Fruit fly (Drosophila melanogaster) whole organism, larva: Measurements from ENCODE around the gene Myo61F.
A peak's percentile ranks its signal among the peaks of the same experiment; 100 is the strongest.

Experiments
- noc ChIP-seq: fragments of 200-800 bp; sonication (Bioruptor generic); optimal IDR thresholded peaks from 3 replicates; lab custom pipeline; 2019; ENCODE audit warnings: missing biosample characterization, mild to moderate bottlenecking, missing genetic modification characterization, moderate library complexity

Myo61F gene

DNA sequence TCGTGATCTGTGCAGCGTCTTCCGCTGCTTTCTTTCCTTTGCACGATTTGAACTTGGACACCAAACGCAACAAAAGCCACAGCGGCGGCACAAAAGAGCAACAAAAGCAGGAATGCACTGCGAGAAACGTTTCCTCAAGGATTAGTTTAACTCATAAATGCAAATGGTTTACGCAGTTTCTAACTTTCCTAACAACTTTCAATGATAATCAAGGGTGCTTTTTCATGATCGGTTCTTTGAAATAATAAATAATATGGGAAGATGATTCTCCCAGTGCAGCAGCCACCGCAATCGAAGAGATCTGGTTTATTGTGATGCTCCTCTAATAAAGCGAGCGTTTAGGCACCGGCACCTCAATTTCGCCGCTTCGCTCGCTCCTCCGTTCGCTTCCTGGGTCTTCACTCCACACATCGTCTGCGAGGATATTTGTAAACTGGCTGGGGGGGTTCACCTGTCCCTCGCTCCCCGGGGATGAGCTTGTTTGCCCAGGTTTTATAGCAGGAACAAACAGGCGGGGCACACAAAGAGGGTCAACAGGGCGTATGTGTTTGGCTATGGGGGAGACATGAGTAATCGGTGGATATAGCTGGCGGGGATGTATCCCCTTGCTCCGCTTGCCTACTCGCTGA, 931 bp downstream of the Myo61F start:
- TF ChIP-seq noc (tag; lab: Kevin White, UChicago) = peak; percentile 47

DNA sequence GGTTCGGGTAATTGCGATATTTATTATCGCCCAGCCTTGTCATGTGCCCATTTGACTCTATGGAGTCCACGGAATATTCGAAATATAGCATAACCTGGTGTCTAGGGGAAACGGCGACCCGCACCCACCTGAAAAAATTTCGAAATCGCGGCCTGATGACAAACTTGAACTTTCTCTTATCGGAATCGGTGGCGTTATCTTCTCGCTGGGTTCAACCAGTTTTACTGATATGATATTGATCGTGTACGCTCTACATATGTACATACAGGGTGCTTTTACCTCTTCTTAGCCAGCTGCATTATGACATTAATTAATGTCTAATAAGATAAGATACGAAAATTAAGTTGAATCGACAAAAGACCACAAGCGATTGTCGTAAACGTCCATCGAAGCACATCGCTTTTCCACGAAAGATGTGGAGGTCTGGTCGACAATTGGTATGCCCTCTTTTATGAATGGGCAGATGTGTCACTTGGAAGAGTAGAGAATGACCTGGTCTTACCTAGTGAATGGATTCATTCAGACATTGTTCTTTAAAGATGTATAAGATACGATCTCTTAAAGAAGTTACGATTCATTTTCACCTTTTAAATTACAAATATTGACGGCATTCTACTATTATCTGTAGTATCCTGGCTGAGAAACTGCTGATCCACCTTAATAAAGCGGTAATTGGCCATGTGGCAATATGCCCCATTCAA, 2.1 kb downstream of the Myo61F start:
- TF ChIP-seq noc (tag; lab: Kevin White, UChicago) = peak; percentile 47

DNA sequence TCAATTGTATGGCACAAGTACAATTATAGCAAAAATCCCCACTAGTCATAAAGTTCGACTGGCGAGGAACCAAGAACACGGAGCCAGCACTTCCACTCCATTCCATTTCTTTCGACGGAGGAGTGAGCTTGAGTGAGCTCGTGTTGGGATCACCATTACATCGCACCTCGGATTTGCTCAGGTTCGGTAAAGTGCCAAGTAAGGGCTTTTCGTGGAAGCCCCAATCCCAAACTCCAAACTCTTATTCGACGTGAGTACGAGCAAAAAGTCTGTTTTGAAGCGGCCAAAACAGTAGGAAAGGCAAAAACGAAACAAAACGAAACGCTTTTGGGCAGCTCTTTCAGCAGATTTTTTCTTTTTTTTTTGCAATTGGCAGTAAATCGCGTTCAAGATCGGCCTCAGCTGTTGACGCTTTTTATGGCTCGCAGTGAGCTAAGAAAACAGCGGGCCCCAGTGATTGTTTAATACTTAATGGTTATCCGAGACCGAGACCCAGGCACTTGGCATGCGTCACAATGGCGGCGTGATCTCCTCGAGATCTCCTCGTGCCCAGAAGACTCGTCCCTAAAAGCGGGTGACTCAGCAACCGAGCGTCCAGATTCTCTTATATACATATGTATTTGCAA, 2.8 kb downstream of the Myo61F start:
- no peak for TF ChIP-seq noc (tag; lab: Kevin White, UChicago)

DNA sequence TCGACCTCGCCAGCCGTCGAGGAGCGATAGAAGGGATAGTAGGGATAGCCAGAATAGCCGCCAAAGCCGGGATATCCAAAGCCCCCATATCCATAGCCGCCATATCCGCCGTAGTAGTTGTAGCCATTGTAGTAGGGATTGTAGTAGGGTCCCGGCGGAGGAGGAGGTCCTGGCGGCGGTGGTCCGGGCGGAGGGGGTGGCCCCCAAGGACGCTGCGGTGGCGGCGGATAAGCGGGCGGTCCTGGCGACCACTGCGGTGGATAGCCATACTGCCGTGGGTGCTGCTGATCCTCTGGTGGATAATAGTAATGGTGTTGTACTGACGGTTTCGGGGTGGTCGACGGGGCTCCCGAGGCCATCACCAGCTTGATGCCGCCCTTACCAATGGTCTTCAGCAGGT, 3.9 kb downstream of the Myo61F start:
- TF ChIP-seq noc (tag; lab: Kevin White, UChicago) = no peak

DNA sequence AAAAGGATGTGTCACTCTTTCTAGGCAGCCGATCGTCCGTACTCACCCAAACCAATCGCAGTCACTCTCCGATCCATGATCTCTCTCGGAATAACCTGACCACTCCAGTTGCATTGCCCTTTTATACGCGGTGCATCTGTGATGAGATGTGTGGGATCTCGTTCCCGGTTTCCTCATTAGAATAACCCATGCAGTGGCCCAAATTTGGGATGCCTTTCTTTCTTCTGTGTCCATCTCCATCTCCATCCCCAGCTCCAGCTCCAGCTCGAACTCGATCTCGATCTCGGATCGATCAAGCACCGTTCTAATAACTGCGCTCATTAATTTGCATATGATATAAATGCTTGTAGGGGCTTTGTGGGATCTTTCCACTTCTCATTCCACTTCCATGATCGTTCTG, 4.4 kb downstream of the Myo61F start, which contains the start of gene CG9184:
TSS of gene CG9184 (minus strand) at position 101 of the 400 bp plus-strand sequence.
- no peak for TF ChIP-seq noc (tag; lab: Kevin White, UChicago)

DNA sequence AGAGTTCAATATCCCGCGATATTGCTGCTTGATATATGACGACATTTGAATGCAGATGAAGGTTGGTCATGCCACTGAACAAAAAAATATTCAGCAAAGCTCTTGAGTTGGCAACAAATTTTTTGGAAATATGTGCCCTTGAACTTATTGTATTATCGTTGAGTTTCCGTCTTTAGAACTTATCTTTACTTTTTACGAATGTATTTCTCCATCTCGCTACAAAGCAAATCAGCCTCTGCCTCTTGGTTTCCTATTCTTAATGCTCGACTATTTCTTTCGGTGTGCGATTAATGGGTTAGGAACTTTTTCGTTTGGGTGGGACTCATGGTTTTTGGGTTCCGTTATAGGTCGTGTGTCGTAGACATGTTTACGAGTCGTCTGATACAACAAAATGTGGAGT, 4.9 kb downstream of the Myo61F start:
- TF ChIP-seq noc (tag; lab: Kevin White, UChicago) = peak; percentile 14

DNA sequence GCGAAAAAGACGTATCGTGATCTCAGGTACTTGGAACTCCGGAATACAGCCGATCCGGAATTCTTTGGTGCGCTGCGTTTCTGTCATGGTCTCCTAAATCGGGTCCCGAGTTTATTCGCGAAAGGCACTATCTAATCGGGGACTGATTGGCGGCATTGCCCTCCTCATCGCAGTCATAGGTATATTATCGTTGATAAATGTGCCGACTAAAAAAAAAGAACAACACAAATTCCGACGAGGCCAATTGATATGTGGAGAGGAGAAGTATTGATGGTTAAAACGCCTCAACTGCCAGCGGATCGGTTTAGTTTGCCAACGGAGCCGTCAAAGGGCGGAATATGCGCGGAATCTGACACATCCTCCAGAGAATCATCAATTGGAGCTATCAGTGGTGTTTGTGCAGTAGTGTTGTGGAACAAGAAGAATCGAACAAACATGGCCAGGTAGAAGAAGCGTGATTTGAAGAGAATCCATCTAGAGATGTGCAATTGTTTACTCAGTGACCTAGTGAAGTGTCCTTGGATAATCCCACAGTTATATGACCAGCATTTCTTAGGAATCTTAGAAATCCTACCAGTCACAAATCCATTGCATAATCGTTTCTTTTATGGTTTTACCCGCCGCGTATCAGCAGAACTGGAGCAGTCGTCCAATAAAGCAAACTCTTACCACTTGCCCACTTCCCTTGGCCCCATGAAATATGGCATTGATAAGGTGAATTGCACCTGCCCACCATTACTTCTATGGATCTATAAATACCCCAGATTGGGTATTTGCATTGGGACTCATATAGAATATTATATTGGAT, 6.7 kb downstream of the Myo61F start:
- TF ChIP-seq noc (tag; lab: Kevin White, UChicago) = no peak

DNA sequence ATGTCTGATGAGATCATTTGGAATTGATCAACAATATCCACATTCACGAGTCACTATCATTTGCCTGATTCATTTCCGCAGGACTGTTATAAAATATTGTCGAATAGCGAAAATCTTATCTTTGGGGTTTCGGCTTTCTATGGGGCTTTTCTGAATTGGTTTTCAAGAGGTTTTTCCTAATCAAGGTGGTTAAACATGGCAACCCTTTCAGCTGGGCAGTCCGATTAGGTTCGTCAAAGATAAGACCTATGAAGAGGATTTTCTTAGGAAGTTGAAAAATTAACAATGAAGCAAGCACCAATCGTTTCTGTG, 7.3 kb downstream of the Myo61F start:
- no peak for TF ChIP-seq noc (tag; lab: Kevin White, UChicago)

DNA sequence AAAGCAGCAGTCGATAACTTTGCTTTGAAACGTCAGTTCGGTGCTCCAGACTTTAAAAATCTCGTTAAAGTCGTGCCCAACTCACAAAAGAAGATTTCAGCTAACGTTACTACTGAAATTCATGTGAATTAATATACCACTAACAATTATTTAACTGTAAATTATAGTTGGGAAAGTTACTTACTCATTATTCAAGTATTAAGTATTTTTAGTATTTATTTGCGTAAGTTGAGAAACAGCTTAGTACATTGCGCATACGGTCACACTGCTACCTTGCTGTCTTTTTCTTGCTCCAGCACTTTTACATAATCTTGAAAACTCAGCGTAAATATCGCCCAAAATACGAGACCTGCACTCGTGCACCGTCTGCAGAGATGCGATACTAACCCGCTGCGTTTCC, 11.4 kb downstream of the Myo61F start, which contains the start of gene ND-ACP:
TSS of gene ND-ACP (plus strand) at position 226 of the 400 bp plus-strand sequence.
- TF ChIP-seq noc (tag; lab: Kevin White, UChicago) = no peak

DNA sequence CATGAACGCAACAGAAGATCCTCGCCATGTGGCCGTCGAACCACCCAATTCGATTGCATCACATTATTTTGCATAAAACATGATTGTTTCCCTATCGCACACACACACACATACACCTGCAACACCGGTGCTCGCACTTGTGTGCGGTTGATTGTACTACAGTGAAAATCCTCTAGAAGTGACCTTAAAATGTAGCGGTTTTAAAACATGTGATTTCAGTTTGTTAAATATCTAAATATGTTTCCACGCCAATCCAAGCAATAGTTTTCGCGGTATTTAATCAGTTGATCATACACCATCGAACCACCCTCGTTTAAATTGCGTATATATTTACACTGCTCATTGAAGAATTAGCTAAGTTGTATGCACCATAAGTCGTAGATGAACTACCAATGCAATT, 12.1 kb downstream of the Myo61F start:
- no peak for TF ChIP-seq noc (tag; lab: Kevin White, UChicago)

DNA sequence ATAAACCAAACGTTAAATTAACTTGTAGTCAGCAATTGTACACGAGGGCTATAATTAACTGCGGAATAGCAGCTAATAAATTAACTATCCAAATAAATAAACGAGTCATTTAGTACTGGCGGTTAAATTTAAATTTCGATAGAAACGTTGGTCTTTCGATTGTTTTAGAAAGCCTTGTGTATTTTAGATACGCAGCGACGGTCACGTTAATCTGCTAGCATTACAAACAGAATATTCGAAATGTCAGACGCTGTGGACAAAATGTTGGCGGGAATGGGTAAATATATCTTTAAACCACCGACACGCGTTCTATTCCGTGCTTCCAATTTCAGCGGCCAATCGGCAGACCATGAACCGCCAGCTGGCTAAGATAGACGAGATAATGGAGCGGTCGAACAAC, 13.3 kb downstream of the Myo61F start, which contains the start of gene msd1:
TSS of gene msd1 (plus strand) at position 203 of the 400 bp plus-strand sequence.
- TF ChIP-seq noc (tag; lab: Kevin White, UChicago) = no peak

DNA sequence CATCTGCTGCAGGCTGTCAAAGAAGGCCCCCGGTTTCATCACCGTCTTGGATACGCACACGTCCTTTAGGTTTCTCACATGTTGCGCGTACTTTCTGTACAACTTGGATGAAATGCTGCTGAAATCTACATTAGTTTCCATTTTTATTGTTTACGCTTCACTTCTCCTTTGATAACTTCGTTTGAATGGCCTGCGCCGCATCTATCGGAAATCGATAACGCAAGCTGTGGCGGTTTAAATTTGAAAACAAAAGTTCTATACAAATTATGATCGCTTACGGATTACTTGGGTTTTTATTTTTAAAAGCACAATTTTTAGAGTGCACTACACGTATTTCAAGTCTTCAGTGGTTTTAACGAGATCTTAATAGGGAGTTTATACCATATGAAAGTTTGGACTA, 14.7 kb downstream of the Myo61F start, which contains the start of gene msd5:
TSS of gene msd5 (minus strand) at position 174 of the 400 bp plus-strand sequence.
- no peak for TF ChIP-seq noc (tag; lab: Kevin White, UChicago)

DNA sequence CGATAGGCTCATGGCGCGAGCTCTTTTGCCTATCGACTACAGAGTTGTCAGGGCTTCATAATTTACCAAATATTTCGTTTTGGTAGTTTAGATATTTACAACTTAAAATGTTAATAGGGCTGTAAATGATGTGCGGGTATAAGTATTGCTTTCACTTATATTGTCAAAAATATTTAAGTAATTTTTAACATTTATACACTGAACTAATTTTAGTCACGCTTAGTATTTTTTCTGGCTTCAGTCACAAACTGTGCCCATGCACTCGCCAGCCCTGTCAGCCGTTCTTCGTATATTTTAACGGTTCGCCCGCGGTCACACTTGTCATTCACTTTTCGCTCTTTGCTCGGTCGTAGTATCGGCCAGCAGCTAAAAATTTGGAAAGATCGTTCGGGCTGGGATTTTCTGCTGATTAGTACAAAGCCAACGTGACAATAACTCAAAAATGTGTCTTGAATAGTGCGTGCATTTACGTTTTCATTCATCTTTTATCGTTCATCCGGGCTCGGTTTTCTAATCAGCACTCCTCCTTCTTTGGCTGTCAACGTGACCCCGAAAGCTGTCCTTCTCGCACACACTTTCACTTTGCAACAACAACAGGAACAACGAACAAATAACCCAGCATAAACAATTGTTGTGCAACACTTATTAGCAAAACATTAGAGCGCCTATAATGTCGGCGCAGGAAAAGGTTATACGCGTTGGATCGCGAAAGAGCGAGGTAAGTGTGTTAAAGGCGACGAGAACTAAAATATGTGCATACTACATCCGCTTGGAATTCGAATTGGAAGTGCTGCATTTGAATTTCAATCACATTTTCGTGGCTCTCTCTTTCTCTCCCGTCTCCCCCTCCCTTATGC, 16.5 kb downstream of the Myo61F start, which contains the start of the genes Hmbs and CG2211:
TSS of gene Hmbs (plus strand) at position 319 of the 857 bp plus-strand sequence.
TSS of gene CG2211 (minus strand) at position 789 of the 857 bp plus-strand sequence.
- TF ChIP-seq noc (tag; lab: Kevin White, UChicago) = peak; percentile 82

DNA sequence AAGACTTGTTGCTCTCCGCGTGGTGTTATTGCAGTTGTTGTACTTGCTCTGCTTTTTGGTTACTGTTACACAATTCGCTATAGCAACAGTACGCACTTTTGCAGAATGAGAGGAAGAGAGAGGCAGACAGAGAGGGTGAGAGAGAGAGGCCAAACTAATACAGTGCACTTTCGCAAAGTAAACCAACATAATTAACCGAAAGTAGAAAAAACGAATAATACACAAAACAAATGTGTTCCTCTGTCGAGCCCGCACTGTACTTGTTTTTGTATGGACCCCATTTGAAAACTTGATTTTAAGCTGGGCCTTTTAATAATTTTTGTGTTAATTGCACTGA, 17.1 kb downstream of the Myo61F start:
- TF ChIP-seq noc (tag; lab: Kevin White, UChicago) = peak; percentile 45
